Fruit fly (Drosophila melanogaster): ENCODE results near the gene Ugt303A1.

Gene Ugt303A1

DNA sequence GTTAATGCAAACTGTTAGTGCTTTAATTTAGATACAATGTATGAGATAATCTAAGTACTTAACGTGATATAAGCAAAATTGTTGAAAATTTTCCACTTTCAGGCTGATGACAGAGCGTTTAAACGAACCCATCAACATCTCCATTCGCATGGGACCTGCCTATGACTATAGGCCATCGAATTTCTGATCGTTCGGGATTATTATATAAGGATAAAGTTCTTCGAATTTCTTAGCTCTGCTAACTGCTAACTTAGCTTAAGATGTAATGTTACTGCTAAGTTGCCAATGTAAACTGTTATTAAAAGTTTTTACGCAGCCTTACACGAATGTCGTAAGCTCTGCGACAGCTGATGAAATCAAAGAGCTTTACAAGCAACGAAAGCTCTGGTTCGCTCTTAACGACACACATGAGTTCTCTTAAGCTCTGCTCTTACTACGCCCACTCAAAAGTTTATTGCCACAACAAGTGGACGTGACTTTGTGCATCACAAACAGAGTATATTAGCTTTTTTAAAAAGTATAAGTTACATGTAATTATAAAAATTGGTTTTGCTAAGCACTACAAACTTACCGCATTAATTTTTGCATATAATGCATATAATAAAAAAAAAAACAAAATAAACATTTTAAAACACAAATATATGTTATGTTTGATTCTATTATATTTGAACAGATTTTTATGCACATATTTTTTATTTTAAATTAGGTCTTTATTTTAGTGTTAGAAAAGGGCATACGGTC, 21.5 kb downstream of the Ugt303A1 start (continued):
- TF ChIP-seq maf-S (GFP tag; optimal IDR thresholded peaks at IDR 0.05), result peak; percentile 81
- peak; percentile 97 for TF ChIP-seq Gug (GFP tag; IDR thresholded peaks at IDR 0.05)
- peak; percentile 76 for TF ChIP-seq Deaf1 (tag; optimal IDR thresholded peaks at IDR 0.05)
- TF ChIP-seq vvl (GFP tag; IDR thresholded peaks at IDR 0.05), result peak; percentile 98
- TF ChIP-seq CG17568 (GFP tag; optimal IDR thresholded peaks at IDR 0.05), result peak; percentile 91
- peak; percentile 90 for TF ChIP-seq YL-1 (GFP tag; optimal IDR thresholded peaks at IDR 0.05)
- peak; percentile 98 for TF ChIP-seq HLH3B (GFP tag; IDR thresholded peaks at IDR 0.05)
- peak; percentile 90 for TF ChIP-seq Rx (GFP tag; IDR thresholded peaks at IDR 0.05)
- peak; percentile 49 for TF ChIP-seq bigmax (GFP tag; optimal IDR thresholded peaks at IDR 0.05)
- peak; percentile 97 for TF ChIP-seq CG3163 (GFP tag; optimal IDR thresholded peaks at IDR 0.05)
- TF ChIP-seq CG10147 (GFP tag; optimal IDR thresholded peaks at IDR 0.05), result peak; percentile 99
- TF ChIP-seq CG10321 (GFP tag; IDR thresholded peaks at IDR 0.05), result peak; percentile 79
- no peak; the same call in 2 of the 3 replicates for TF ChIP-seq Optix (GFP tag; IDR thresholded peaks at IDR 0.05)
- peak; percentile 97 for TF ChIP-seq CG10543 (GFP tag; optimal IDR thresholded peaks at IDR 0.05)
- peak; percentile 98 for TF ChIP-seq NfI (GFP tag; optimal IDR thresholded peaks at IDR 0.05)
- TF ChIP-seq p53 (GFP tag; optimal IDR thresholded peaks at IDR 0.05), result peak; percentile 29
- no peak for TF ChIP-seq grn (GFP tag; optimal IDR thresholded peaks at IDR 0.05)
- peak; percentile 97 for TF ChIP-seq Ada2b (GFP tag; IDR thresholded peaks at IDR 0.05)
- peak; percentile 97 for TF ChIP-seq wdn (GFP tag; IDR thresholded peaks at IDR 0.05)
- TF ChIP-seq dati (GFP tag; IDR thresholded peaks at IDR 0.05), result peak; percentile 90
- peak; percentile 97 for TF ChIP-seq Hsf (GFP tag; optimal IDR thresholded peaks at IDR 0.05)
- TF ChIP-seq CG16813 (GFP tag; IDR thresholded peaks at IDR 0.05; ENCODE audit: partially characterized antibody), result no peak
- peak; percentile 96 for TF ChIP-seq CG3407 (GFP tag; optimal IDR thresholded peaks at IDR 0.05)
- TF ChIP-seq TFAM (GFP tag; optimal IDR thresholded peaks at IDR 0.05), result peak; percentile 69
- peak; percentile 99 for TF ChIP-seq D19A (tag; optimal IDR thresholded peaks at IDR 0.05)
- peak; percentile 98 for TF ChIP-seq Usf (GFP tag; optimal IDR thresholded peaks at IDR 0.05)
- peak; percentile 77 for TF ChIP-seq pros (GFP tag; optimal IDR thresholded peaks at IDR 0.05)
- peak; percentile 100 for TF ChIP-seq Blimp-1 (GFP tag; optimal IDR thresholded peaks at IDR 0.05)
- peak; percentile 100 for TF ChIP-seq CG17361 (GFP tag; IDR thresholded peaks at IDR 0.05)
- TF ChIP-seq Gsc (GFP tag; IDR thresholded peaks at IDR 0.05), result peak; percentile 95
- TF ChIP-seq slbo (GFP tag; IDR thresholded peaks at IDR 0.05), result peak; percentile 99
- TF ChIP-seq jing (GFP tag; optimal IDR thresholded peaks at IDR 0.05), result peak; percentile 91
- peak; percentile 91 for TF ChIP-seq CG16779 (GFP tag; IDR thresholded peaks at IDR 0.05)
- peak; percentile 96 for TF ChIP-seq CG7357 (GFP tag; IDR thresholded peaks at IDR 0.05)
- TF ChIP-seq crol (GFP tag; IDR thresholded peaks at IDR 0.05), result peak; percentile 73
- peak; percentile 4 for TF ChIP-seq pzg (GFP tag; optimal IDR thresholded peaks at IDR 0.05)
- peak; percentile 97 for TF ChIP-seq CG16815 (GFP tag; optimal IDR thresholded peaks at IDR 0.05)
- peak; percentile 95 for TF ChIP-seq CG17328 (GFP tag; IDR thresholded peaks at IDR 0.05)
- peak; percentile 41 for TF ChIP-seq gro (GFP tag; optimal IDR thresholded peaks at IDR 0.05)
- TF ChIP-seq CG15269 (tag; optimal IDR thresholded peaks at IDR 0.05), result peak; percentile 99
- no peak for TF ChIP-seq CG7745 (tag; optimal IDR thresholded peaks at IDR 0.05)
- no peak for TF ChIP-seq hkb (optimal IDR thresholded peaks at IDR 0.05)
- TF ChIP-seq hkb (GFP tag; IDR thresholded peaks at IDR 0.05), result peak; percentile 98
- peak; percentile 97 for TF ChIP-seq H15 (GFP tag; IDR thresholded peaks at IDR 0.05)
- TF ChIP-seq Fer1 (GFP tag; optimal IDR thresholded peaks at IDR 0.05), result peak; percentile 99
- TF ChIP-seq pnt (GFP tag; optimal IDR thresholded peaks at IDR 0.05), result peak; percentile 81
- peak; percentile 99 for TF ChIP-seq jigr1 (GFP tag; IDR thresholded peaks at IDR 0.05)
- TF ChIP-seq CG1233 (GFP tag; optimal IDR thresholded peaks at IDR 0.05), result peak; percentile 99
- peak; percentile 95 for TF ChIP-seq CG43689 (GFP tag; IDR thresholded peaks at IDR 0.05)
- TF ChIP-seq ewg (GFP tag; optimal IDR thresholded peaks at IDR 0.05), result peak; percentile 97
